Worm (Caenorhabditis elegans): ENCODE data around the gene irld-34.

Gene irld-34

DNA sequence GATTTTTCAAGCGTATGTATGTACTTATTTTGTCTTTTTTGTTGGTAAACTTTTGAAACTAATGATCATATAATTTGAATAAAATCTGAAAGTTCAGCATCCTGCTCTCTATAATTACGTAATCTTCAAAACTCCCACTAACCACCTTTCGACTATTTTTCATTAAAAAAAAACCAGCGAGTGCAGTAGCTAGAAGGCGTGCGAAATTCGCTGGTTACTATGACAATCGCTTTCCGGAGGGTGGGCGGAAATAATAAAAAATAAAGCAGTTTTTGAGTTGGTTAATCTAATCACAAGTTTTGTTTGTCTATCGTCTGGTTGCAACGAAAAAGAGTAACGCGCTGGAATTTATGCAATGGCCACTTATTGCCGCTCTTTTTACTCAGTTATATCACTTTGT is at the start of gene irld-34:
irld-34 (plus strand) TSS at position 301 of the 400 bp plus-strand sequence.
- TF ChIP-seq nhr-76 (tag; optimal IDR thresholded peaks at IDR 0.05) (no peak), ZK546.5 (tag; optimal IDR thresholded peaks at IDR 0.05) (no peak), R02D3.7 (tag; optimal IDR thresholded peaks at IDR 0.05) (no peak), ceh-16 (tag; optimal IDR thresholded peaks at IDR 0.05) (no peak), fos-1 (tag; optimal IDR thresholded peaks at IDR 0.05) (no peak), nhr-28 (tag; optimal IDR thresholded peaks at IDR 0.05) (no peak), ceh-28 (tag; optimal IDR thresholded peaks at IDR 0.05) (no peak), nhr-77 (tag; optimal IDR thresholded peaks at IDR 0.05) (no peak), pqm-1 (tag; optimal IDR thresholded peaks at IDR 0.05) (no peak), ceh-82 (tag; optimal IDR thresholded peaks at IDR 0.05) (no peak), nfya-1 (tag; optimal IDR thresholded peaks at IDR 0.05; ENCODE audit: insufficient read depth) (no peak)

DNA sequence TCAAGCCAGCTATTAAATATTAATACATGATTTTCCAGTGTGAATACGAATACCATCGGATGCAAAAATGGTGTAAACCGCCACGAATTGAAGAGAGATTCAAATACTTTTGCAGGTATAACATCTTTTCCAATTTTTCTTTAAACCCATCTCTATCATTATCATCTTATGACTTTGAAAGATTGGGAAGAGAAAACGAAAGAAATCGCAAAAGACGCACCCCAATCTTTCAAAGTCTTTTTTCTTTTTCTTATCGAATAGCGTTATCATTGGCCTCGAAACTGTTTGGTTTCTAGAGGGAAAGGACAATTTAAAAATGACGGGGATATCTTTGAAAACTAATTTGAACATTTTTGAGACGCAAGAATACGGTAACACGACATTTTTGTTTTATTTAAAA is 49.2 kb upstream of the irld-34 start:
- TF ChIP-seq elt-3 (tag; optimal IDR thresholded peaks at IDR 0.05) = no peak
- no peak for TF ChIP-seq jun-1 (tag; optimal IDR thresholded peaks at IDR 0.05)
- no peak for TF ChIP-seq nhr-43 (tag; optimal IDR thresholded peaks at IDR 0.05; ENCODE audit: poor library complexity, severe bottlenecking)
- TF ChIP-seq ztf-4 (tag; optimal IDR thresholded peaks at IDR 0.05) = no peak
- TF ChIP-seq nhr-28 (tag; optimal IDR thresholded peaks at IDR 0.05) = no peak
- TF ChIP-seq lin-15B (tag; optimal IDR thresholded peaks at IDR 0.05) = no peak
- TF ChIP-seq nhr-25 (tag; optimal IDR thresholded peaks at IDR 0.05) = no peak
- no peak for TF ChIP-seq tbx-2 (tag; optimal IDR thresholded peaks at IDR 0.05)

DNA sequence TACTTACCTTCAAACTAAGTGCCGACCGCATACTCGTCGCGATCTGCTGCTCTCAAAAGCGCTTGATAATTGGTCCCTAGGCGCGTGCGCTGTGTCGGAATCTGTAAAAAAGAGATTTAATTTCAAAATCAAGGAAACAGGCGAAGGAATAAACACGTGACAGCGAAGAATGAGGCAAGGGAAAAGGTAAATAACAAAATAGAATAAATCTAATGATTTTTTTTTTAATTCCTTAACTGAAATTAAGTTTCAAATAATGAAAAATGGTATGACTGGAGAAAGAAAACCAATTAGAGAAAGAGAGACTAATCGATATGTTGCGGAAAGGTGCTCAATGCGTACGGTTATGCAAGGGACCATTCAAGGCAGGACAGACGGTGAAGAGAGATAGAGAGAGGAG is 45.7 kb upstream of the irld-34 start, which contains the start of gene cya-1:
cya-1 (minus strand) TSS at position 101 of the 400 bp plus-strand sequence.
- no peak for TF ChIP-seq nhr-11 (tag; optimal IDR thresholded peaks at IDR 0.05)
- no peak for TF ChIP-seq elt-2 (tag; optimal IDR thresholded peaks at IDR 0.05)
- no peak for TF ChIP-seq lin-39 (tag; optimal IDR thresholded peaks at IDR 0.05)
- no peak for TF ChIP-seq pha-4 (tag; optimal IDR thresholded peaks at IDR 0.05)
- no peak for TF ChIP-seq lin-15B (tag; optimal IDR thresholded peaks at IDR 0.05)
- TF ChIP-seq hmg-11 (tag; optimal IDR thresholded peaks at IDR 0.05) = no peak
- no peak for TF ChIP-seq nhr-237 (tag; optimal IDR thresholded peaks at IDR 0.05)
- no peak for TF ChIP-seq nhr-12 (tag; optimal IDR thresholded peaks at IDR 0.05)
- TF ChIP-seq pqm-1 (tag; optimal IDR thresholded peaks at IDR 0.05) = no peak
- no peak for TF ChIP-seq nhr-28 (tag; optimal IDR thresholded peaks at IDR 0.05)
- no peak for TF ChIP-seq aly-2 (tag; optimal IDR thresholded peaks at IDR 0.05)
- TF ChIP-seq ztf-4 (tag; optimal IDR thresholded peaks at IDR 0.05) = no peak
- TF ChIP-seq sea-2 (GFP tag; optimal IDR thresholded peaks at IDR 0.05) = no peak
- TF ChIP-seq nhr-76 (tag; optimal IDR thresholded peaks at IDR 0.05) = no peak
- no peak for TF ChIP-seq lsy-12 (tag; optimal IDR thresholded peaks at IDR 0.05)
- TF ChIP-seq mml-1 (tag; optimal IDR thresholded peaks at IDR 0.05) = no peak

DNA sequence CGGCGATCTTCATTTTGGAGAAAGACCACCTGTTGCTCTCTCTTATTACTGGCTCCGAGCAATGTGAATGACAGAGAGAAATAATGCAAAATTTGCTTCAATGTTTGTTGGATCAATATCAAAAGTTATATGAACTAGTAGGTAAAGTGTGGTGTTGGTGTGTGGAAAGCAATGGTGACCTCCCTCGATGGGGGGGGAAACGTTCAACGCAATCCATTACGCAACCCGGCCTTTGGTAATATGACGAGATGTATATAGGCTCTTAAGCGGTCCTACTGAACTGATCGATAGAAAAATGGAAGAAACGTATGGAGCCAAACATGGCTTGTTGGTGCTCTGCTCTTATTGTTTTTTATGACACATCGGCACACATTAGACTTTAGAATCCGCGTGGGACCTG is 45.1 kb upstream of the irld-34 start:
- TF ChIP-seq skn-1 (tag; optimal IDR thresholded peaks at IDR 0.05) (no peak), tbx-2 (tag; optimal IDR thresholded peaks at IDR 0.05) (no peak), fkh-2 (tag; optimal IDR thresholded peaks at IDR 0.05) (no peak), ceh-28 (tag; optimal IDR thresholded peaks at IDR 0.05) (no peak), lin-39 (tag; optimal IDR thresholded peaks at IDR 0.05) (no peak), nfya-1 (tag; optimal IDR thresholded peaks at IDR 0.05; ENCODE audit: insufficient read depth) (no peak), nhr-25 (tag; optimal IDR thresholded peaks at IDR 0.05) (no peak)

DNA sequence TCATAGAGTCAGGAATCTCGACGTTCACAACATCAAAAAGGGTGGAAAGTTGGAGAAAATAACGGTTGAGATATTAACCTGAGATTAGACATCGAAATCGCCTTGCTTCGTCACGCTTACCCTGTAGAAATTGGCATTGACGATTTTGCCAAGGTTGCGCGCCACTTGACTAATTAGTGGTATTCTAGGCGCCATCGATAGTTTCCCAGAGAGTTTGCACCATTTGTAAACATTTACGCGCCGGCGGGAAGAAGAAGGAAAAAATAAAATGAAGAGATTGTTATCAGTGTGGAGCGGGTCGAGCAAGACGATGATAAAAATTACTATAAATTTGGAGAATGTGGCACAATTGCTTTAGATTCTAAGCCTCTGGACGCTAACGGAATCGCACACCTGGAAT is 44.6 kb upstream of the irld-34 start:
- TF ChIP-seq nhr-77 (tag; optimal IDR thresholded peaks at IDR 0.05) (no peak), lin-15B (tag; optimal IDR thresholded peaks at IDR 0.05) (no peak), sea-2 (GFP tag; optimal IDR thresholded peaks at IDR 0.05) (no peak), ceh-28 (tag; optimal IDR thresholded peaks at IDR 0.05) (no peak), unc-39 (tag; optimal IDR thresholded peaks at IDR 0.05) (no peak), fkh-2 (tag; optimal IDR thresholded peaks at IDR 0.05) (no peak), elt-2 (tag; optimal IDR thresholded peaks at IDR 0.05) (peak; percentile 46), fos-1 (tag; optimal IDR thresholded peaks at IDR 0.05) (no peak), nhr-25 (tag; optimal IDR thresholded peaks at IDR 0.05) (peak; percentile 17), nhr-76 (tag; optimal IDR thresholded peaks at IDR 0.05) (no peak), egl-27 (tag; optimal IDR thresholded peaks at IDR 0.05) (no peak)

Data from whole organism, L3 larva.